Worm (Caenorhabditis elegans) whole organism, young adult: ENCODE results near the gene Y70G10A.4.

ENCODE experiments used
- B0019.2 ChIP-seq: fragments of 200-800 bp; sonication (Bioruptor generic); conservative IDR thresholded peaks from 2 replicates; pipeline ENCODE4 v1.3.6; 2022; ENCODE audit warnings: missing genetic modification reagents, missing genetic modification characterization, missing compliant biosample characterization
- B0261.1 ChIP-seq: sonication (generic microtip); optimal IDR thresholded peaks from 2 replicates; lab custom pipeline; 2016; ENCODE audit warnings: mild to moderate bottlenecking, missing genetic modification characterization, moderate library complexity, missing compliant biosample characterization
- F37B4.10 ChIP-seq: fragments of 200-800 bp; sonication (Bioruptor generic); IDR thresholded peaks from 2 replicates; pipeline ENCODE4 v1.3.6; 2022; ENCODE audit warnings: missing genetic modification characterization, missing compliant biosample characterization
- F52B5.7 ChIP-seq: sonication (generic microtip); optimal IDR thresholded peaks from 2 replicates; lab custom pipeline; 2016; ENCODE audit warnings: mild to moderate bottlenecking, missing genetic modification characterization, missing compliant biosample characterization
- K12H6.12 ChIP-seq: fragments of 200-800 bp; sonication (Bioruptor generic); optimal IDR thresholded peaks from 2 replicates; lab custom pipeline; 2018; ENCODE audit warnings: mild to moderate bottlenecking, missing genetic modification characterization, missing compliant biosample characterization
- Y53F4B.3 ChIP-seq: fragments of 200-800 bp; sonication (Bioruptor generic); IDR thresholded peaks from 2 replicates; pipeline ENCODE4 v1.3.6; 2022; ENCODE audit warnings: missing genetic modification reagents, missing genetic modification characterization, missing compliant biosample characterization
- Y53G8AR.9 ChIP-seq: fragments of 200-800 bp; sonication (Bioruptor generic); conservative IDR thresholded peaks from 2 replicates; pipeline ENCODE4 v1.3.6; 2022; ENCODE audit warnings: missing genetic modification reagents, missing genetic modification characterization, missing compliant biosample characterization
- Y79H2A.3 ChIP-seq: fragments of 200-800 bp; sonication (Bioruptor generic); conservative IDR thresholded peaks from 2 replicates; pipeline ENCODE4 v1.3.6; 2022; ENCODE audit warnings: missing genetic modification reagents, missing genetic modification characterization, missing compliant biosample characterization
- Y95B8A.8 ChIP-seq: fragments of 200-800 bp; sonication (Bioruptor generic); IDR thresholded peaks from 2 replicates; pipeline ENCODE4 v1.3.6; 2022; ENCODE audit warnings: missing genetic modification reagents, missing genetic modification characterization, missing compliant biosample characterization
- athp-1 ChIP-seq: sonication (generic microtip); optimal IDR thresholded peaks from 2 replicates; lab custom pipeline; 2017; ENCODE audit warnings: mild to moderate bottlenecking, missing genetic modification characterization, missing compliant biosample characterization
- attf-5 ChIP-seq: fragments of 200-800 bp; sonication (Bioruptor generic); optimal IDR thresholded peaks from 2 replicates; lab custom pipeline; 2018; ENCODE audit warnings: mild to moderate bottlenecking, missing genetic modification characterization, missing compliant biosample characterization
- ccch-3 ChIP-seq: fragments of 200-800 bp; sonication (Bioruptor generic); optimal IDR thresholded peaks from 2 replicates; lab custom pipeline; 2018; ENCODE audit warnings: mild to moderate bottlenecking, missing genetic modification characterization, missing compliant biosample characterization
- cebp-1 ChIP-seq, 2 experiments: fragments of 200-800 bp in 1 of 2; sonication (Bioruptor generic) in 1 of 2; sonication (generic microtip) in 1 of 2; IDR thresholded peaks in 1 of 2; optimal IDR thresholded peaks in 1 of 2; 2 replicates each; pipeline versions ENCODE4 v1.3.6 to Lab custom; 2017 to 2022; ENCODE audit warnings: missing compliant biosample characterization in 2 of 2, missing genetic modification characterization in 2 of 2, mild to moderate bottlenecking in 1 of 2, missing genetic modification reagents in 1 of 2, moderate library complexity in 1 of 2
- ceh-58 ChIP-seq: fragments of 200-800 bp; sonication (Bioruptor generic); IDR thresholded peaks from 2 replicates; pipeline ENCODE4 v1.3.6; 2022; ENCODE audit warnings: missing genetic modification characterization, missing compliant biosample characterization
- ceh-91 ChIP-seq: fragments of 200-800 bp; sonication (Bioruptor generic); IDR thresholded peaks from 2 replicates; pipeline ENCODE4 v1.3.6; 2022; ENCODE audit warnings: missing genetic modification reagents, missing genetic modification characterization, missing compliant biosample characterization
- chd-7 ChIP-seq: sonication (generic microtip); optimal IDR thresholded peaks from 2 replicates; lab custom pipeline; 2016; ENCODE audit warnings: mild to moderate bottlenecking, missing genetic modification characterization, moderate library complexity, missing compliant biosample characterization
- die-1 ChIP-seq: sonication (generic microtip); optimal IDR thresholded peaks from 2 replicates; lab custom pipeline; 2016; ENCODE audit warnings: missing genotype, mild to moderate bottlenecking, missing genetic modification characterization, missing compliant biosample characterization
- dox-1 ChIP-seq: fragments of 200-800 bp; sonication (Bioruptor generic); IDR thresholded peaks from 2 replicates; pipeline ENCODE4 v1.3.6; 2022; ENCODE audit warnings: missing genetic modification reagents, missing genetic modification characterization, missing compliant biosample characterization
- efl-1 ChIP-seq: fragments of 150-350 bp; optimal IDR thresholded peaks from 2 replicates; lab custom pipeline; 2014; ENCODE audit warnings: missing biosample characterization, missing genetic modification reagents, missing genetic modification characterization
- ets-4 ChIP-seq: fragments of 200-800 bp; sonication (Bioruptor generic); optimal IDR thresholded peaks from 2 replicates; lab custom pipeline; 2018; ENCODE audit warnings: mild to moderate bottlenecking, missing genetic modification characterization, missing compliant biosample characterization
- him-1 ChIP-seq: sonication (generic microtip); optimal IDR thresholded peaks from 2 replicates; lab custom pipeline; 2016; ENCODE audit warnings: missing genotype, missing genetic modification reagents, missing genetic modification characterization, missing compliant biosample characterization
- hlh-26 ChIP-seq: fragments of 200-800 bp; sonication (Bioruptor generic); conservative IDR thresholded peaks from 2 replicates; pipeline ENCODE4 v1.3.6; 2022; ENCODE audit warnings: missing genetic modification reagents, missing genetic modification characterization, missing compliant biosample characterization
- hmg-1.2 ChIP-seq: fragments of 200-800 bp; sonication (Bioruptor generic); IDR thresholded peaks from 2 replicates; pipeline ENCODE4 v1.3.6; 2022; ENCODE audit warnings: missing genetic modification reagents, missing genetic modification characterization, missing compliant biosample characterization
- hmg-20 ChIP-seq: fragments of 200-800 bp; sonication (Bioruptor generic); IDR thresholded peaks from 2 replicates; pipeline ENCODE4 v1.3.6; 2022; ENCODE audit warnings: missing genetic modification reagents, missing genetic modification characterization, missing compliant biosample characterization
- lin-26 ChIP-seq: fragments of 200-800 bp; sonication (Bioruptor generic); IDR thresholded peaks from 2 replicates; pipeline ENCODE4 v1.3.6; 2022; ENCODE audit warnings: missing genetic modification reagents, missing genetic modification characterization, missing compliant biosample characterization
- lir-1 ChIP-seq: fragments of 200-800 bp; sonication (Bioruptor generic); conservative IDR thresholded peaks from 2 replicates; pipeline ENCODE4 v1.3.6; 2022; ENCODE audit warnings: missing genetic modification reagents, missing genetic modification characterization, missing compliant biosample characterization
- lsl-1 ChIP-seq: fragments of 200-800 bp; sonication (Bioruptor generic); optimal IDR thresholded peaks from 2 replicates; lab custom pipeline; 2018; ENCODE audit warnings: mild to moderate bottlenecking, missing genetic modification characterization, moderate library complexity, missing compliant biosample characterization
- madf-3 ChIP-seq: fragments of 200-800 bp; sonication (Bioruptor generic); IDR thresholded peaks from 2 replicates; pipeline ENCODE4 v1.3.6; 2022; ENCODE audit warnings: missing genetic modification reagents, missing genetic modification characterization, missing compliant biosample characterization
- mcd-1 ChIP-seq: fragments of 200-800 bp; sonication (Bioruptor generic); IDR thresholded peaks from 2 replicates; pipeline ENCODE4 v1.3.6; 2022; ENCODE audit warnings: missing genetic modification reagents, missing genetic modification characterization, missing compliant biosample characterization
- mel-28 ChIP-seq: sonication (generic microtip); optimal IDR thresholded peaks from 2 replicates; lab custom pipeline; 2016; ENCODE audit warnings: borderline replicate concordance, mild to moderate bottlenecking, missing genetic modification characterization, missing compliant biosample characterization
- mes-4 ChIP-seq: sonication (generic microtip); optimal IDR thresholded peaks from 2 replicates; lab custom pipeline; 2016; ENCODE audit warnings: missing genotype, missing genetic modification characterization, missing compliant biosample characterization
- nfya-1 ChIP-seq: sonication (generic microtip); optimal IDR thresholded peaks from 2 replicates; lab custom pipeline; 2017; ENCODE audit warnings: antibody characterized with exemption, missing compliant biosample characterization, missing genetic modification characterization, borderline replicate concordance; ENCODE audit not compliant: insufficient read depth
- nhr-80 ChIP-seq: sonication (generic microtip); optimal IDR thresholded peaks from 2 replicates; lab custom pipeline; 2016; ENCODE audit warnings: missing genetic modification characterization, missing compliant biosample characterization
- rcor-1 ChIP-seq: fragments of 200-800 bp; sonication (Bioruptor generic); IDR thresholded peaks from 2 replicates; pipeline ENCODE4 v1.3.6; 2022; ENCODE audit warnings: missing genetic modification reagents, missing genetic modification characterization, missing compliant biosample characterization
- rpc-1 ChIP-seq, 2 experiments: fragments of 150-350 bp in 1 of 2; sonication (generic microtip) in 1 of 2; optimal IDR thresholded peaks; 2 replicates each; lab custom pipeline; 2014 to 2018; ENCODE audit warnings: missing biosample characterization in 1 of 2, missing genetic modification characterization in 1 of 2, missing genetic modification reagents in 1 of 2, missing genotype in 1 of 2
- snpc-3.4 ChIP-seq: sonication (generic microtip); optimal IDR thresholded peaks from 2 replicates; lab custom pipeline; 2017; ENCODE audit warnings: missing genetic modification characterization, mild to moderate bottlenecking, missing compliant biosample characterization, antibody characterized with exemption, moderate library complexity, missing genotype, missing genetic modification reagents
- somi-1 ChIP-seq: fragments of 200-800 bp; sonication (Bioruptor generic); optimal IDR thresholded peaks from 2 replicates; lab custom pipeline; 2018; ENCODE audit warnings: mild to moderate bottlenecking, missing genetic modification characterization, missing compliant biosample characterization
- sptf-2 ChIP-seq: fragments of 200-800 bp; sonication (Bioruptor generic); optimal IDR thresholded peaks from 2 replicates; lab custom pipeline; 2018; ENCODE audit warnings: mild to moderate bottlenecking, missing genetic modification characterization, missing compliant biosample characterization
- unc-130 ChIP-seq: sonication (generic microtip); optimal IDR thresholded peaks from 2 replicates; lab custom pipeline; 2016; ENCODE audit warnings: missing genetic modification reagents, missing genetic modification characterization, missing compliant biosample characterization
- unc-62 ChIP-seq: fragments of 150-350 bp; optimal IDR thresholded peaks from 2 replicates; lab custom pipeline; 2014; ENCODE audit warnings: missing biosample characterization, missing genetic modification reagents, missing genetic modification characterization
- ztf-18 ChIP-seq: sonication (generic microtip); optimal IDR thresholded peaks from 2 replicates; lab custom pipeline; 2016; ENCODE audit warnings: missing genotype, mild to moderate bottlenecking, missing genetic modification characterization, missing compliant biosample characterization
- ztf-25 ChIP-seq: fragments of 200-800 bp; sonication (Bioruptor generic); IDR thresholded peaks from 2 replicates; pipeline ENCODE4 v1.3.6; 2022; ENCODE audit warnings: missing genetic modification reagents, missing genetic modification characterization, missing compliant biosample characterization
- ztf-26 ChIP-seq: sonication (generic microtip); optimal IDR thresholded peaks from 2 replicates; lab custom pipeline; 2017; ENCODE audit warnings: missing genetic modification characterization, missing compliant biosample characterization
- ztf-6 ChIP-seq: fragments of 200-800 bp; sonication (Bioruptor generic); IDR thresholded peaks from 2 replicates; pipeline ENCODE4 v1.3.6; 2022; ENCODE audit warnings: missing genetic modification reagents, missing genetic modification characterization, missing compliant biosample characterization

Gene Y70G10A.4

ce11 chrIII:10261682-10262081 lies 39.7 kb downstream of the Y70G10A.4 start, which contains the start of gene bbs-5:
bbs-5 (minus strand) TSS chrIII:10261782.
- TF ChIP-seq him-1 (tag; lab: Kevin White, UChicago), result no peak
- TF ChIP-seq Y79H2A.3, result no peak
- no peak for TF ChIP-seq K12H6.12 (tag; lab: Kevin White, UChicago)
- no peak for TF ChIP-seq hlh-26 (GFP tag; lab: Robert Waterston, UW)
- TF ChIP-seq lin-26 (GFP tag; lab: Robert Waterston, UW), result no peak
- no peak for TF ChIP-seq madf-3
- TF ChIP-seq lsl-1 (GFP tag; lab: Kevin White, UChicago), result no peak
- TF ChIP-seq nhr-80, result no peak
- TF ChIP-seq somi-1 (GFP tag; lab: Kevin White, UChicago), result no peak
- TF ChIP-seq F37B4.10 (GFP tag; lab: Robert Waterston, UW), result no peak
- TF ChIP-seq ets-4, result no peak
- TF ChIP-seq lir-1 (GFP tag; lab: Robert Waterston, UW), result no peak
- no peak for TF ChIP-seq attf-5 (GFP tag; lab: Kevin White, UChicago)
- no peak for TF ChIP-seq ccch-3
- no peak for TF ChIP-seq sptf-2 (GFP tag; lab: Kevin White, UChicago)
- TF ChIP-seq, all 124 proteins: peak for 0

- TF ChIP-seq dox-1 (GFP tag; lab: Robert Waterston, UW) (peak; percentile 17; the same call in 1 of the 2 replicates), ztf-18 (tag; lab: Kevin White, UChicago) (peak; percentile 85), mcd-1 (peak; percentile 58)
- TF ChIP-seq, all 124 proteins: peak for 3; not testable (repeated sequence) for 121
These were observed 44.9 kb downstream of the Y70G10A.4 start, which contains the start of gene inpp-4B for ce11 chrIII:10266824-10267223. inpp-4B (minus strand) TSS chrIII:10266877.

- TF ChIP-seq unc-62 (GFP tag; lab: Kevin White, UChicago) (no peak), B0019.2 (GFP tag; lab: Robert Waterston, UW) (peak; percentile 98), hmg-1.2 (GFP tag; lab: Robert Waterston, UW) (peak; percentile 98), snpc-3.4 (peak; percentile 30), chd-7 (tag; lab: Kevin White, UChicago) (peak; percentile 57), Y95B8A.8 (GFP tag; lab: Robert Waterston, UW) (peak; percentile 97), madf-3 (peak; percentile 96), ztf-26 (tag; lab: Kevin White, UChicago) (peak; percentile 26), efl-1 (GFP tag; lab: Kevin White, UChicago) (peak; percentile 17), mes-4 (tag; lab: Kevin White, UChicago) (no peak), Y53F4B.3 (GFP tag; lab: Robert Waterston, UW) (no peak; the same call in 1 of the 2 replicates), B0261.1 (tag; lab: Kevin White, UChicago) (no peak), rpc-1 (optimal IDR thresholded peaks at IDR 0.05; lab: Kevin White, UChicago) (no peak), rpc-1 (tag; optimal IDR thresholded peaks at IDR 0.05; lab: Kevin White, UChicago) (no peak), lir-1 (GFP tag; lab: Robert Waterston, UW) (peak; percentile 98), ceh-58 (GFP tag; lab: Robert Waterston, UW) (no peak), ceh-91 (peak; percentile 95), Y53G8AR.9 (GFP tag; lab: Robert Waterston, UW) (peak; percentile 99), cebp-1 (GFP tag; IDR thresholded peaks at IDR 0.05; lab: Robert Waterston, UW) (peak; percentile 85), cebp-1 (tag; optimal IDR thresholded peaks at IDR 0.05; lab: Kevin White, UChicago) (peak; percentile 77), ztf-6 (peak; percentile 88), athp-1 (tag; lab: Kevin White, UChicago) (peak; percentile 83), unc-130 (GFP tag; lab: Kevin White, UChicago) (peak; percentile 91), sptf-2 (GFP tag; lab: Kevin White, UChicago) (no peak), die-1 (tag; lab: Kevin White, UChicago) (no peak), ztf-18 (tag; lab: Kevin White, UChicago) (peak; percentile 91), attf-5 (GFP tag; lab: Kevin White, UChicago) (peak; percentile 82), nfya-1 (tag; lab: Kevin White, UChicago) (no peak), F52B5.7 (tag; lab: Kevin White, UChicago) (peak; percentile 30), ztf-25 (GFP tag; lab: Robert Waterston, UW) (peak; percentile 97), mel-28 (tag; lab: Kevin White, UChicago) (no peak), rcor-1 (GFP tag; lab: Robert Waterston, UW) (peak; percentile 97), hmg-20 (GFP tag; lab: Robert Waterston, UW) (peak; percentile 96)
These were observed 48.9 kb downstream of the Y70G10A.4 start, which contains the start of gene cnk-1 for ce11 chrIII:10270778-10271307. cnk-1 (plus strand) TSS chrIII:10271257.
